Worm (Caenorhabditis elegans) whole organism, dauer: ENCODE measurements around the gene vps-36.

ENCODE experiments used
- unc-62 ChIP-seq: sonication (generic microtip); optimal IDR thresholded peaks from 2 replicates; lab custom pipeline; 2017; ENCODE audit warnings: missing biosample characterization, missing genetic modification reagents, missing genetic modification characterization

Gene vps-36

DNA sequence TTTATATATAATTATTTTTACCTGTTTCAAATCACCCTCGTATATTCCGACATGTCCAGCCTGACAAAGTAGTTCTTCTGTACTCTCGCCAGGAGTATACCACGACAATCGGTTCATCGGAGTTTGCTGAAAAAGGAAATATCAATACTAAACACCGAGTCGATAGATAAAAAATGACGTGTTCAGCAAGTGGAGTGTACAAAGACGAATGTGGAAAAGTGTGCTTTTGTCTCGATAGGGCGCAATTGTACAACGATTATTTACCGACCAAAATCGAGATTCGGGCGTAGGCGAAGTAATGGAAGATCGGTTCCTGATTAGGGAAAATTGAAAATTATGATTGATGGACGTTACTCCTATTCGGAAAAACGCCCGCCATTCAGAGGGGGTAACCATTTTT is at the start of gene vps-36:
TSS of gene vps-36 (minus strand) at position 126 of the 400 bp plus-strand sequence.
- TF ChIP-seq unc-62 (GFP tag; lab: Kevin White, UChicago), result no peak

ce11 chrV:11009124-11009524 is 48.7 kb upstream of the vps-36 start:
- no peak for TF ChIP-seq unc-62 (GFP tag; lab: Kevin White, UChicago)

DNA sequence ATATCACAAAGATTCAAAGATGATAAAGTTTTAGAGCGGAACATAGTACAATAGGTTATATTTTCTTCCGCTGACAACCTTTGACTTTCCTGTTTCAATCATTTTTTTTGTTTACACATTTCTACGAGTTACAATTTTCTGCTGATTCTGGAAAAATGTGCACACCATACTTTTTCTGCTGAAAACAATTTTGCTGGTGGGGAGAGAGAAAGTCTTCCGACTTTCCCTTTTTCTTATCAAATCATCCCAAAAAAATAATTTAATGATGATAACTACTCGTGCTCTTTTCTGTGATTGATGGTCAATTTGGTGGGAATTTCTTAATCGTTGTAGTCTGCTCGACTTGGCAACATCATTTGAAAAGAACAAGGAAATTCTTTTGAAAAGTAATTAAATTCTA is 47.2 kb upstream of the vps-36 start:
- TF ChIP-seq unc-62 (GFP tag; lab: Kevin White, UChicago), result no peak

ce11 chrV:11004094-11004493 is 43.6 kb upstream of the vps-36 start:
- TF ChIP-seq unc-62 (GFP tag; lab: Kevin White, UChicago), result no peak

DNA sequence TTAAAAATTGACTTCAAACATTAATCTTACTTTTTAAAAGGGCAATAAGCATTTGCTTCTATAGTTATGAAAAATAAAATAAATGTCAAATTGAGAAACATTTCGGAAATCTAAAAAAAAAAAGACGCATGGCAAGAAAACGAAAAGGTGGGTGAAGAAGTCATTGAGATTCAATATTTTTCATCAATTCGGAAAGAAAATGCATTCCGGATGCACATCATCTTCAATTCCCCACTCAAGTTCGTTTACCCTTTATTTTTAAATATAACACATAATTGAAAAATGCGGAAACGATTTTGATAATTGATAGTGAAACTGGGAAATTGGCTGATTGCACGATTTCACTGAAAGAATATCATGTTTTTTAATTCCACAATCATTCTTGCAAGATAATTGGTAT is 42.0 kb upstream of the vps-36 start, which contains the start of gene F53B7.4:
TSS of gene F53B7.4 (minus strand) at position 101 of the 400 bp plus-strand sequence.
- no peak for TF ChIP-seq unc-62 (GFP tag; lab: Kevin White, UChicago)

- no peak for TF ChIP-seq unc-62 (GFP tag; lab: Kevin White, UChicago)
Measured at ce11 chrV:11000650-11001049, 40.2 kb upstream of the vps-36 start, which contains the start of gene isy-1. isy-1 (minus strand) TSS chrV:11000699.

- TF ChIP-seq unc-62 (GFP tag; lab: Kevin White, UChicago), result no peak
Measured at ce11 chrV:10998797-10999196, 38.3 kb upstream of the vps-36 start, which contains the start of gene F53B7.7. F53B7.7 (plus strand) TSS chrV:10999097.

- TF ChIP-seq unc-62 (GFP tag; lab: Kevin White, UChicago), result no peak
Measured at ce11 chrV:10991789-10992188, 31.3 kb upstream of the vps-36 start, which contains the start of gene frpr-9. frpr-9 (plus strand) TSS chrV:10992089.

ce11 chrV:10981113-10981512 is 20.6 kb upstream of the vps-36 start, which contains the start of gene fig-1:
fig-1 (minus strand) TSS chrV:10981213.
- no peak for TF ChIP-seq unc-62 (GFP tag; lab: Kevin White, UChicago)

- TF ChIP-seq unc-62 (GFP tag; lab: Kevin White, UChicago), result no peak
Measured at ce11 chrV:10975091-10975490, 14.6 kb upstream of the vps-36 start.

ce11 chrV:10970930-10971329 is 10.5 kb upstream of the vps-36 start:
- no peak for TF ChIP-seq unc-62 (GFP tag; lab: Kevin White, UChicago)

- TF ChIP-seq unc-62 (GFP tag; lab: Kevin White, UChicago), result no peak
Measured at ce11 chrV:10970070-10970469, 9.6 kb upstream of the vps-36 start, which contains the start of gene F17C11.22. F17C11.22 (minus strand) TSS chrV:10970170.

ce11 chrV:10967594-10968273 is 7.3 kb upstream of the vps-36 start:
- no peak for TF ChIP-seq unc-62 (GFP tag; lab: Kevin White, UChicago)

DNA sequence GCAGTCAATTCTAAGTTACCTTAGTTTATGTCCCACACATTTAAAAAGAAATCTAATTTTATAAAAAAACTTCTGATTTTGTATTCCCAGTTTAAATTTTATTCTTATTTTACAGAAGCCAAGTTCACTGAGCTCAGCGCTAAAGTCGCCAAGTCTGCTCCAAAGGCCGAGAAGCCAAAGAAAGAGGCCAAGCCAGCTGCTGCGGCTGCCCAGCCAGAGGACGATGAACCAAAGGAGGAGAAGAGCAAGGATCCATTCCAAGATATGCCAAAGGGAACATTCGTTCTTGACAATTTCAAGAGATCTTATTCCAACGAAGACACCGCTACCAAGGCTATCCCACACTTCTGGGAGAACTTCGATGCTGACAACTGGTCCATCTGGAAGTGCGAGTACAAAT is 6.4 kb upstream of the vps-36 start:
- no peak for TF ChIP-seq unc-62 (GFP tag; lab: Kevin White, UChicago)

- TF ChIP-seq unc-62 (GFP tag; lab: Kevin White, UChicago), result no peak
Measured at ce11 chrV:10965501-10965900, 5.0 kb upstream of the vps-36 start, which contains the start of the genes ctf-4 and eef-1G. ctf-4 (minus strand) TSS chrV:10965539. eef-1G (plus strand) TSS chrV:10965719.

ce11 chrV:10961448-10961870 is 990 bp upstream of the vps-36 start:
- TF ChIP-seq unc-62 (GFP tag; lab: Kevin White, UChicago), result no peak
